Fruit fly (Drosophila melanogaster) whole organism, wandering third instar larva: Measurements from ENCODE around the gene Nak.

Source experiments
- Abd-B ChIP-seq: fragments of >200 bp; optimal IDR thresholded peaks from 2 replicates; lab custom pipeline; 2017; ENCODE audit warnings: missing biosample characterization, missing genetic modification characterization
- CG9705 ChIP-seq: fragments of 200-800 bp; sonication (Bioruptor generic); optimal IDR thresholded peaks from 2 replicates; lab custom pipeline; 2018; ENCODE audit warnings: missing biosample characterization, mild to moderate bottlenecking, missing genetic modification characterization
- Hr78 ChIP-seq: fragments of >200 bp; optimal IDR thresholded peaks from 2 replicates; lab custom pipeline; 2017; ENCODE audit warnings: missing biosample characterization, missing genetic modification characterization
- Jra ChIP-seq: sonication (Bioruptor generic); optimal IDR thresholded peaks from 2 replicates; lab custom pipeline; 2016; ENCODE audit warnings: missing biosample characterization, missing genetic modification characterization
- Myc ChIP-seq: fragments of >200 bp; optimal IDR thresholded peaks from 2 replicates; lab custom pipeline; 2017
- Vsx2 ChIP-seq: fragments of 200-300, 225-300 bp; sonication (Bioruptor generic); optimal IDR thresholded peaks from 2 replicates; lab custom pipeline; 2018; ENCODE audit warnings: missing biosample characterization, missing genetic modification characterization; ENCODE audit not compliant: partially characterized antibody
- fru ChIP-seq: fragments of 200-800 bp; sonication (Bioruptor generic); optimal IDR thresholded peaks from 3 replicates; lab custom pipeline; 2016; ENCODE audit warnings: missing biosample characterization, mild to moderate bottlenecking, missing genetic modification characterization
- usp ChIP-seq: fragments of >200 bp; optimal IDR thresholded peaks from 2 replicates; lab custom pipeline; 2017; ENCODE audit warnings: missing biosample characterization, missing genetic modification characterization

DNA sequence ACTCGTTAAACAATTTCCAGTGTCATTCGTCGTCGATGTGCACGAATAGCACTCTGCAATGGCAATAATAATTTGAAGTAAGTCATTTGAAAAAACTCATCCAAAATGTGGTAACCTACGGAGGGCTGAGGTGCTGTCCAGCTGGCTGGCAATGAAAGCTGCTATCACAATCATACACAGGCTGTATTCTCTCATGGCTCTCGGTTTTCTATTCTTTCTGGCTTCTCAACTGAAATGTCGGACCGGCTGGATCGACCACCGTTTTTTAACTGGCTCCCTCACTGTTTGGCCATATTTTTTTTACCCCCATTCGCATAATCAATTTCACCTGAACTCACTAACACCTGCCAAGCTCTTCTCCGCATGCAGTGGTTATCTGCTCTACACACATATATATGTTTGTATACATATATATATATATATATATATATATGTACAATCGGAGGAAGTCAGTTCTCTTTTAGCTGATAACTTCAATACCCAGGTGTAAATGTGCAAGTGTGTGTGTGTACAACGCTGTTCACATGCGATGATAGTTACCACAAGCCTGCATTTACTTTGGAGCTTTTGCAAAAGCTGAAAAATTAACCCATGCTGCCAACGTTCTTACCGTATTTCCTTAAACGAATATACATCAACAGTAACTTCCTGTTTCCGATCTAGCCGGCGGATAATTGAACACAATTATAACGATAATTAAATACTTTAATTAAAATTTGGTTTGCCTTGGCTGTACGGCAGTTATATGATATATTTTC is 27.3 kb upstream of the Nak start, which contains the start of gene CG10650:
- TF ChIP-seq Vsx2 (GFP tag; lab: Kevin White, UChicago) (no peak), Abd-B (no peak), Myc (lab: Kevin White, UChicago) (no peak), Hr78 (GFP tag; lab: Kevin White, UChicago) (no peak), usp (GFP tag; lab: Kevin White, UChicago) (no peak), fru (GFP tag; lab: Kevin White, UChicago) (no peak), CG9705 (no peak), Jra (GFP tag; lab: Kevin White, UChicago) (no peak)
